Fruit fly (Drosophila melanogaster) whole organism, embryonic: ENCODE results near the gene CG2147.
A peak's percentile ranks its signal among the peaks of the same experiment; 100 is the strongest.

Source experiments
- Abd-B ChIP-seq: fragments of 200-800 bp; sonication (Bioruptor generic); optimal IDR thresholded peaks from 2 replicates; lab custom pipeline; 2018; ENCODE audit warnings: missing biosample characterization, mild to moderate bottlenecking, missing genetic modification characterization, moderate library complexity
- CG12391 ChIP-seq: fragments of 200-800 bp; sonication (Bioruptor generic); optimal IDR thresholded peaks from 3 replicates; lab custom pipeline; 2018; ENCODE audit warnings: missing biosample characterization, mild to moderate bottlenecking, missing genetic modification characterization, moderate library complexity
- CG14441 ChIP-seq: fragments of 200-800 bp; sonication (Bioruptor generic); IDR thresholded peaks from 2 replicates; pipeline ENCODE4 v1.3.6; 2022; ENCODE audit warnings: missing biosample characterization, missing genetic modification characterization
- CG3407 ChIP-seq: fragments of 200-800 bp; sonication (Bioruptor generic); optimal IDR thresholded peaks from 2 replicates; lab custom pipeline; 2018; ENCODE audit warnings: missing biosample characterization, mild to moderate bottlenecking, missing genetic modification characterization
- CG9797 ChIP-seq: fragments of 200-800 bp; sonication (Bioruptor generic); optimal IDR thresholded peaks from 3 replicates; lab custom pipeline; 2018; ENCODE audit warnings: missing biosample characterization, mild to moderate bottlenecking, missing genetic modification characterization
- CoRest ChIP-seq: fragments of 200-800 bp; sonication (Bioruptor generic); optimal IDR thresholded peaks from 3 replicates; lab custom pipeline; 2018; ENCODE audit warnings: missing biosample characterization, mild to moderate bottlenecking, missing genetic modification characterization, moderate library complexity
- Hey ChIP-seq: fragments of 200-800 bp; sonication (Bioruptor generic); optimal IDR thresholded peaks from 3 replicates; lab custom pipeline; 2018; ENCODE audit warnings: missing biosample characterization, mild to moderate bottlenecking, missing genetic modification characterization
- hbn ChIP-seq: fragments of 200-800 bp; sonication (Bioruptor generic); IDR thresholded peaks from 2 replicates; pipeline ENCODE4 v1.3.6; 2022; ENCODE audit warnings: missing biosample characterization, missing genetic modification characterization; ENCODE audit not compliant: partially characterized antibody
- tna ChIP-seq: fragments of 200-800 bp; sonication (Bioruptor generic); IDR thresholded peaks from 2 replicates; pipeline ENCODE4 v1.3.6; 2022; ENCODE audit warnings: missing biosample characterization, missing genetic modification characterization; ENCODE audit not compliant: partially characterized antibody

dm6 chrX:8193017-8193556 lies 47.4 kb upstream of the CG2147 start:
- TF ChIP-seq CG14441 (GFP tag; lab: Robert Waterston, UW) (peak; percentile 45), CoRest (peak; percentile 7), CG3407 (GFP tag; lab: Kevin White, UChicago) (no peak), tna (no peak), CG12391 (tag; lab: Kevin White, UChicago) (no peak), hbn (GFP tag; lab: Robert Waterston, UW) (no peak), Abd-B (GFP tag; lab: Kevin White, UChicago) (no peak), CG9797 (GFP tag; lab: Kevin White, UChicago) (no peak), Hey (tag; lab: Kevin White, UChicago) (no peak)
